Fruit fly (Drosophila melanogaster): ENCODE measurements around the gene CG33285.
A peak's percentile ranks its signal among the peaks of the same experiment; 100 is the strongest.

The CG33285 gene

DNA sequence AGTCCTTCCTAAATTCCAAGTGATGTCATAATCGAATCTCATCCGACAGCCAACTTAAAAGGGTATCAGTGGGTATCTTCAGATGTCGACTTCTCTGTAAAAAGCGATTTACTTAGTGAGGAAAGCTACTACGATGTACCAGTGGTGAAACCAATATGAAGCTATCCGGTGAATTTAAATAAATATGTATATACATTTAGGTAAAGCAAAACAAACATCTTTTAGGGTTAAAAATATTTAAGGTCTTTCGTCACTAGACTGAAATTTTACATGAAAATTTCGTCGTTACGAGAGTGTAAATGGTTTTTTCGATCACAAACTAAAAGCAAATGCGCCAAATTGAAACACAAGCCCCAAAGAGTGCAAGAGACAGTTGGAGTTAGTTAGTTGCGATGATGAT lies 18.1 kb upstream of the CG33285 start:
- 0 out of 2 replicates have a peak, but pooled peaks have one; percentile 12 for TF ChIP-seq CG6689 (GFP tag; IDR thresholded peaks at IDR 0.05)
- TF ChIP-seq Dll (GFP tag; IDR thresholded peaks at IDR 0.05; ENCODE audit: partially characterized antibody): no peak
- TF ChIP-seq CG10267 (tag; optimal IDR thresholded peaks at IDR 0.05): no peak
- no peak for TF ChIP-seq vfl (GFP tag; optimal IDR thresholded peaks at IDR 0.05)
- TF ChIP-seq HLH3B (GFP tag; IDR thresholded peaks at IDR 0.05): no peak
- no peak for TF ChIP-seq CG9797 (GFP tag; optimal IDR thresholded peaks at IDR 0.05)
- TF ChIP-seq Meics (GFP tag; optimal IDR thresholded peaks at IDR 0.05): peak; percentile 18
- TF ChIP-seq Xrp1 (GFP tag; IDR thresholded peaks at IDR 0.05): 0 out of 2 replicates have a peak, but pooled peaks have one; percentile 12
- peak; percentile 0 for TF ChIP-seq Sox102F (GFP tag; optimal IDR thresholded peaks at IDR 0.05)
- TF ChIP-seq sqz (GFP tag; optimal IDR thresholded peaks at IDR 0.05): no peak
- TF ChIP-seq usp (GFP tag; optimal IDR thresholded peaks at IDR 0.05): no peak
- no peak for TF ChIP-seq prd (optimal IDR thresholded peaks at IDR 0.05)
- TF ChIP-seq prd (GFP tag; IDR thresholded peaks at IDR 0.05): peak; percentile 38; the same call in 1 of the 3 replicates
- TF ChIP-seq CG4282 (GFP tag; optimal IDR thresholded peaks at IDR 0.05): no peak

DNA sequence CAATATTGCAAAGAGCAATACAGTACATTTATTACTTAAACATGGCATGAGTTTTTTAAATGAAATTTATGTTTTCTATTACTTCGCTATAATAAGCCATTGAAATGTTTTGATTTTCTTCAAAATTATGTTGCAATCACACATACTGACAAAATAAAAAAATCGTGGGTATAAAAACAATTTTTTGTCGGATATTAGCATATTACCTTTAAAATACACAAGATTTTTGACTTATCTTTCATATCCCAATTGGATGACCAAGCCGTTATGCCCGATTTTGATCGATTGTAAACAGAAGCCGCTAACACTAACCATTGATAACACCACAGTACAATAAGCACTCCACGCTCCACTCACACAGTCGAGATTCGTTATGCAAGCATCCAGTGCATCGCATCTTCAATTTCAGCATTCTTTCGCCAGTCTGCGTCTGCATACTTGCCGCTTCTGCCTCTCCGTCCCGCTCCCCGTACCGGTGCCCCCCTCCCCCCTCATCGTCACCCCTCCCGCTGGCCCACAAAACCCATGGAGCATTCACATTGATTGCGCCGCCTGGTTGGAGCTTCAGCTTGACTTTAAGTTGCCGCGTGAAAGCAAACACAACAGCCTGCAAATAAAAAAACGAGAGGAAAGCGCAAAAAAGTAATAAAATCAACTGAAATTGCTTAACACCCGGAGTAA lies 15.7 kb upstream of the CG33285 start:
- TF ChIP-seq Hr39 (optimal IDR thresholded peaks at IDR 0.05) (peak; percentile 16), ken (GFP tag; IDR thresholded peaks at IDR 0.05) (0 out of 3 replicates have a peak, but pooled peaks have one; percentile 27), dimm (GFP tag; IDR thresholded peaks at IDR 0.05) (no peak), crol (GFP tag; IDR thresholded peaks at IDR 0.05) (peak; percentile 92), mam (GFP tag; optimal IDR thresholded peaks at IDR 0.05) (no peak), nom (GFP tag; optimal IDR thresholded peaks at IDR 0.05) (peak; percentile 14)

- no peak for TF ChIP-seq CG1024 (GFP tag; IDR thresholded peaks at IDR 0.05)
- peak; percentile 70 for TF ChIP-seq CG12769 (tag; optimal IDR thresholded peaks at IDR 0.05)
- TF ChIP-seq zfh2 (GFP tag; optimal IDR thresholded peaks at IDR 0.05): no peak
- TF ChIP-seq seq (GFP tag; IDR thresholded peaks at IDR 0.05): no peak
- TF ChIP-seq CG6813 (GFP tag; optimal IDR thresholded peaks at IDR 0.05): no peak
- TF ChIP-seq gro (GFP tag; optimal IDR thresholded peaks at IDR 0.05): peak; percentile 39
- 0 out of 4 replicates have a peak, but pooled peaks have one; percentile 61 for TF ChIP-seq chinmo (GFP tag; IDR thresholded peaks at IDR 0.05; ENCODE audit: partially characterized antibody)
- TF ChIP-seq kni (GFP tag; optimal IDR thresholded peaks at IDR 0.05): peak; percentile 15
- TF ChIP-seq CG6689 (GFP tag; IDR thresholded peaks at IDR 0.05): no peak
- no peak for TF ChIP-seq CG3995 (GFP tag; optimal IDR thresholded peaks at IDR 0.05)
- TF ChIP-seq CG13894 (tag; optimal IDR thresholded peaks at IDR 0.05): peak; percentile 81
- no peak for TF ChIP-seq Camta (GFP tag; optimal IDR thresholded peaks at IDR 0.05)
- TF ChIP-seq CG8944 (GFP tag; optimal IDR thresholded peaks at IDR 0.05): no peak
- TF ChIP-seq abd-A (tag; optimal IDR thresholded peaks at IDR 0.05): peak; percentile 61
- no peak for TF ChIP-seq ham (GFP tag; IDR thresholded peaks at IDR 0.05)
- peak; percentile 14 for TF ChIP-seq Vsx1 (GFP tag; optimal IDR thresholded peaks at IDR 0.05)
- no peak for TF ChIP-seq Antp (GFP tag; optimal IDR thresholded peaks at IDR 0.05)
- peak; percentile 2 for TF ChIP-seq Blimp-1 (GFP tag; optimal IDR thresholded peaks at IDR 0.05)
- no peak for TF ChIP-seq HmgD (GFP tag; optimal IDR thresholded peaks at IDR 0.05)
- no peak for TF ChIP-seq kay (GFP tag; optimal IDR thresholded peaks at IDR 0.05)
- TF ChIP-seq row (GFP tag; IDR thresholded peaks at IDR 0.05): no peak
- TF ChIP-seq MTF-1 (GFP tag; optimal IDR thresholded peaks at IDR 0.05; ENCODE audit: borderline replicate concordance): no peak
- peak; percentile 54; the same call in 2 of the 3 replicates for TF ChIP-seq sr (GFP tag; IDR thresholded peaks at IDR 0.05)
- no peak for TF ChIP-seq CG10366 (GFP tag; IDR thresholded peaks at IDR 0.05)
- no peak for TF ChIP-seq Hmr (GFP tag; optimal IDR thresholded peaks at IDR 0.05)
- TF ChIP-seq gcm (GFP tag; optimal IDR thresholded peaks at IDR 0.05): no peak
- 0 out of 2 replicates have a peak, but pooled peaks have one; percentile 31 for TF ChIP-seq Awh (GFP tag; IDR thresholded peaks at IDR 0.05)
- TF ChIP-seq CG5953 (GFP tag; IDR thresholded peaks at IDR 0.05): no peak
- peak; percentile 85 for TF ChIP-seq sd (tag; optimal IDR thresholded peaks at IDR 0.05)
Measured at dm6 chr3L:21101316-21101715, 12.5 kb upstream of the CG33285 start.

All from whole organism, embryonic.